Worm (Caenorhabditis elegans): Measurements from ENCODE around the gene ife-1.

ce11 chrIII:13393647-13394046 lies 50.4 kb downstream of the ife-1 start, which contains the start of gene qdpr-1:
- TF ChIP-seq attf-5 (GFP tag; optimal IDR thresholded peaks at IDR 0.05) (no peak), athp-1 (tag; optimal IDR thresholded peaks at IDR 0.05) (no peak), lsy-27 (tag; optimal IDR thresholded peaks at IDR 0.05; ENCODE audit: borderline replicate concordance, insufficient read depth) (no peak), F22D6.2 (tag; optimal IDR thresholded peaks at IDR 0.05) (no peak), dpl-1 (GFP tag; optimal IDR thresholded peaks at IDR 0.05) (no peak), dox-1 (GFP tag; IDR thresholded peaks at IDR 0.05) (no peak), ets-4 (GFP tag; optimal IDR thresholded peaks at IDR 0.05) (no peak), lag-1 (GFP tag; IDR thresholded peaks at IDR 0.05) (no peak), zim-3 (tag; optimal IDR thresholded peaks at IDR 0.05) (no peak), efl-1 (GFP tag; optimal IDR thresholded peaks at IDR 0.05) (no peak), Y79H2A.3 (GFP tag; conservative IDR thresholded peaks at IDR 0.05) (no peak), snpc-3.4 (tag; optimal IDR thresholded peaks at IDR 0.05) (no peak), sea-2 (GFP tag; IDR thresholded peaks at IDR 0.05) (no peak), Y56A3A.18 (GFP tag; IDR thresholded peaks at IDR 0.05) (no peak)
